Worm (Caenorhabditis elegans): ENCODE measurements around the gene K11D9.3.

Gene K11D9.3

ce11 chrIII:10759050-10760023, 42.7 kb downstream of the K11D9.3 start, which contains the start of gene tasp-1 (continued):
- TF ChIP-seq hlh-12 (tag; optimal IDR thresholded peaks at IDR 0.05) (no peak), nfyb-1 (GFP tag; IDR thresholded peaks at IDR 0.05) (peak; percentile 100), gei-17 (GFP tag; optimal IDR thresholded peaks at IDR 0.05) (peak; percentile 95), dpl-1 (GFP tag; optimal IDR thresholded peaks at IDR 0.05) (peak; percentile 100), nfya-1 (tag; optimal IDR thresholded peaks at IDR 0.05; ENCODE audit: borderline replicate concordance, insufficient read depth) (no peak), ceh-27 (GFP tag; optimal IDR thresholded peaks at IDR 0.05) (peak; percentile 100), xnd-1 (tag; optimal IDR thresholded peaks at IDR 0.05) (peak; percentile 77), zfh-2 (GFP tag; conservative IDR thresholded peaks at IDR 0.05) (peak; percentile 100), repo-1 (tag; optimal IDR thresholded peaks at IDR 0.05) (peak; percentile 99), athp-1 (tag; optimal IDR thresholded peaks at IDR 0.05) (peak; percentile 100), ztf-22 (GFP tag; optimal IDR thresholded peaks at IDR 0.05) (peak; percentile 100), tbp1 (GFP tag; optimal IDR thresholded peaks at IDR 0.05) (peak; percentile 84), F37B4.10 (GFP tag; IDR thresholded peaks at IDR 0.05) (peak; percentile 99), F23B12.7 (tag; optimal IDR thresholded peaks at IDR 0.05; ENCODE audit: insufficient read depth) (peak; percentile 98), ztf-3 (GFP tag; optimal IDR thresholded peaks at IDR 0.05) (peak; percentile 99), Y95B8A.8 (GFP tag; IDR thresholded peaks at IDR 0.05) (peak; percentile 100), attf-5 (GFP tag; optimal IDR thresholded peaks at IDR 0.05) (peak; percentile 100), ceh-91 (GFP tag; IDR thresholded peaks at IDR 0.05) (peak; percentile 99), lin-40 (tag; optimal IDR thresholded peaks at IDR 0.05) (peak; percentile 99), unc-62 (GFP tag; optimal IDR thresholded peaks at IDR 0.05) (peak; percentile 90), let-526 (GFP tag; IDR thresholded peaks at IDR 0.05) (peak; percentile 100), F33H1.4 (GFP tag; IDR thresholded peaks at IDR 0.05) (peak; percentile 94), F22D6.2 (tag; optimal IDR thresholded peaks at IDR 0.05) (peak; percentile 96), hmg-20 (GFP tag; IDR thresholded peaks at IDR 0.05) (peak; percentile 95), madf-6 (GFP tag; IDR thresholded peaks at IDR 0.05) (peak; percentile 98), rcor-1 (GFP tag; IDR thresholded peaks at IDR 0.05) (peak; percentile 99), F57A8.1 (GFP tag; optimal IDR thresholded peaks at IDR 0.05) (no peak), ZK185.1 (tag; optimal IDR thresholded peaks at IDR 0.05; ENCODE audit: poor library complexity, severe bottlenecking) (peak; percentile 99), snpc-1.3 (tag; optimal IDR thresholded peaks at IDR 0.05; ENCODE audit: insufficient read depth) (peak; percentile 96), ztf-18 (tag; optimal IDR thresholded peaks at IDR 0.05) (peak; percentile 93), somi-1 (GFP tag; optimal IDR thresholded peaks at IDR 0.05) (peak; percentile 100), F57C9.4 (tag; optimal IDR thresholded peaks at IDR 0.05) (peak; percentile 98), nhr-179 (tag; optimal IDR thresholded peaks at IDR 0.05) (peak; percentile 38), lag-1 (GFP tag; IDR thresholded peaks at IDR 0.05) (peak; percentile 95), hsf-1 (GFP tag; IDR thresholded peaks at IDR 0.05) (peak; percentile 93), chd-7 (tag; optimal IDR thresholded peaks at IDR 0.05) (peak; percentile 100), bed-2 (GFP tag; IDR thresholded peaks at IDR 0.05) (peak; percentile 99), F39B2.1 (GFP tag; IDR thresholded peaks at IDR 0.05) (peak; percentile 85; the same call in 1 of the 2 replicates), B0035.1 (tag; optimal IDR thresholded peaks at IDR 0.05) (peak; percentile 97), tbx-9 (tag; optimal IDR thresholded peaks at IDR 0.05; ENCODE audit: borderline replicate concordance) (peak; percentile 89)
